Worm (Caenorhabditis elegans) whole organism, L1 larva: ENCODE measurements around the gene Y41G9A.5.

ENCODE experiments used
- ama-1 ChIP-seq: fragments of 150-350 bp; optimal IDR thresholded peaks from 2 replicates; lab custom pipeline; 2014
- dpl-1 ChIP-seq, 3 experiments: fragments of 150-350 bp in 2 of 3; sonication (generic microtip) in 1 of 3; optimal IDR thresholded peaks; 2 replicates each; lab custom pipeline; 2014 to 2017; ENCODE audit warnings: missing biosample characterization in 3 of 3, missing genetic modification characterization in 3 of 3, missing genetic modification reagents in 3 of 3
- lir-3 ChIP-seq: sonication (generic microtip); optimal IDR thresholded peaks from 2 replicates; lab custom pipeline; 2016; ENCODE audit warnings: mild to moderate bottlenecking, missing genetic modification characterization, moderate library complexity, missing compliant biosample characterization; ENCODE audit not compliant: poor library complexity
- mdl-1 ChIP-seq, 2 experiments: fragments of 150-350 bp; optimal IDR thresholded peaks; 2 replicates each; lab custom pipeline; 2014 to 2017; ENCODE audit warnings: missing biosample characterization in 2 of 2, missing genetic modification characterization in 2 of 2, inconsistent platforms in 1 of 2
- nhr-11 ChIP-seq: fragments of 150-350 bp; optimal IDR thresholded peaks from 2 replicates; lab custom pipeline; 2014; ENCODE audit warnings: missing biosample characterization, missing genetic modification characterization
- nhr-12 ChIP-seq: sonication (generic microtip); optimal IDR thresholded peaks from 2 replicates; lab custom pipeline; 2017; ENCODE audit warnings: missing biosample characterization, missing genetic modification characterization
- nhr-19 ChIP-seq: fragments of 200-800 bp; sonication (Bioruptor generic); conservative IDR thresholded peaks from 2 replicates; pipeline ENCODE4 v1.3.6; 2022; ENCODE audit warnings: missing genetic modification characterization, missing compliant biosample characterization
- nhr-237 ChIP-seq: fragments of 150-350 bp; optimal IDR thresholded peaks from 2 replicates; lab custom pipeline; 2014; ENCODE audit warnings: missing biosample characterization, missing genetic modification characterization
- nhr-76 ChIP-seq: sonication (generic microtip); optimal IDR thresholded peaks from 2 replicates; lab custom pipeline; 2017; ENCODE audit warnings: missing biosample characterization, missing genetic modification characterization
- snpc-4 ChIP-seq: fragments of 150-350 bp; optimal IDR thresholded peaks from 2 replicates; lab custom pipeline; 2014; ENCODE audit warnings: missing biosample characterization, missing genetic modification characterization
- unc-62 ChIP-seq: fragments of 150-350 bp; optimal IDR thresholded peaks from 2 replicates; lab custom pipeline; 2014; ENCODE audit warnings: missing biosample characterization, missing genetic modification reagents, missing genetic modification characterization
- ztf-11 ChIP-seq, 2 experiments: sonication (generic microtip); optimal IDR thresholded peaks; 2 replicates each; lab custom pipeline; 2016 to 2017; ENCODE audit warnings: missing genetic modification characterization in 2 of 2, missing biosample characterization in 1 of 2, missing compliant biosample characterization in 1 of 2

DNA sequence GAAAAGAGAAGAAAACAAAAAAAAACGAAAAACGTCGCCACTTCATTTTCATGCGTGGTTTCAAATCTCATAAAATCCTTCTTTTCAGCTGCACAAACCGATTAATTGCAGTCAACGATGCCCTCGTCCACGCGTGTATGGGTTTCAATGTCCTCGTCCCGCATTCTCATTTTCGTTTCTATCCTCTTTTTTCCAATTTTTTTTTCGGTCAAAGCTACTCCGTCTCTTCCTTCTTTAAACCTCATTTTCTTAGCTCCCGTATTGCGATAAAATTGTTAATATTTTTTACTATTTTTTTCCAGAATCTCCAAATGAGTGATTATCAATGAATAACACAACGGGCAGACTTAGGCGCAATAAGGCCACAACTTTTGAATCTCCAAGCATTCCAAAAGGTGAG is 29.7 kb downstream of the Y41G9A.5 start, which contains the start of gene aakg-3:
- TF ChIP-seq nhr-12 (tag; lab: Kevin White, UChicago) (no peak), ama-1 (lab: Kevin White, UChicago) (no peak), snpc-4 (tag; lab: Kevin White, UChicago) (no peak), nhr-76 (tag; lab: Kevin White, UChicago) (no peak), lir-3 (no peak), dpl-1 (GFP tag; optimal IDR thresholded peaks at IDR 0.05; lab: Kevin White, UChicago) (no peak), unc-62 (no peak), nhr-19 (no peak), mdl-1 (tag; optimal IDR thresholded peaks at IDR 0.05; lab: Kevin White, UChicago) (no peak), nhr-11 (tag; lab: Kevin White, UChicago) (no peak), nhr-237 (tag; lab: Kevin White, UChicago) (no peak), ztf-11 (tag; optimal IDR thresholded peaks at IDR 0.05; lab: Kevin White, UChicago) (no peak)
